Fruit fly (Drosophila melanogaster): Measurements from ENCODE around the gene CG13847.

The CG13847 gene

dm6 chr3R:22464611-22465113, 28.7 kb upstream of the CG13847 start, which contains the start of gene CG7054 (continued):
- TF ChIP-seq bsh (GFP tag; optimal IDR thresholded peaks at IDR 0.05), result no peak
- TF ChIP-seq prd (optimal IDR thresholded peaks at IDR 0.05), result no peak
- TF ChIP-seq prd (GFP tag; IDR thresholded peaks at IDR 0.05), result no peak
- no peak for TF ChIP-seq bigmax (GFP tag; optimal IDR thresholded peaks at IDR 0.05)
- TF ChIP-seq lola (GFP tag; optimal IDR thresholded peaks at IDR 0.05), result no peak
- no peak for TF ChIP-seq peb (GFP tag; IDR thresholded peaks at IDR 0.05)
- no peak for TF ChIP-seq mld (GFP tag; IDR thresholded peaks at IDR 0.05; ENCODE audit: partially characterized antibody)
- no peak for TF ChIP-seq C15 (GFP tag; IDR thresholded peaks at IDR 0.05)
- TF ChIP-seq CG8924 (tag; optimal IDR thresholded peaks at IDR 0.05), result no peak
- no peak for TF ChIP-seq B-H1 (GFP tag; IDR thresholded peaks at IDR 0.05)
- TF ChIP-seq HHEX (GFP tag; optimal IDR thresholded peaks at IDR 0.05), result no peak
- peak; percentile 45 for TF ChIP-seq CG13296 (GFP tag; optimal IDR thresholded peaks at IDR 0.05)
- TF ChIP-seq wek (GFP tag; optimal IDR thresholded peaks at IDR 0.05), result peak; percentile 9
- no peak for TF ChIP-seq Lhr (GFP tag; optimal IDR thresholded peaks at IDR 0.05)
- TF ChIP-seq CG11093 (GFP tag; IDR thresholded peaks at IDR 0.05), result no peak
- TF ChIP-seq vfl (GFP tag; optimal IDR thresholded peaks at IDR 0.05), result no peak
- TF ChIP-seq dan (GFP tag; IDR thresholded peaks at IDR 0.05), result no peak
- no peak for TF ChIP-seq CG1792 (GFP tag; optimal IDR thresholded peaks at IDR 0.05)
- no peak for TF ChIP-seq hkb (optimal IDR thresholded peaks at IDR 0.05)
- TF ChIP-seq hkb (GFP tag; IDR thresholded peaks at IDR 0.05), result no peak
- TF ChIP-seq CG32772 (GFP tag; IDR thresholded peaks at IDR 0.05), result no peak
- no peak for TF ChIP-seq CG16779 (GFP tag; IDR thresholded peaks at IDR 0.05)
- TF ChIP-seq fru (optimal IDR thresholded peaks at IDR 0.05), result no peak
- TF ChIP-seq fd3F (GFP tag; optimal IDR thresholded peaks at IDR 0.05), result no peak
- TF ChIP-seq eve (GFP tag; optimal IDR thresholded peaks at IDR 0.05), result no peak
- TF ChIP-seq Ada2b (GFP tag; IDR thresholded peaks at IDR 0.05), result no peak
- no peak for TF ChIP-seq pum (GFP tag; optimal IDR thresholded peaks at IDR 0.05)
- TF ChIP-seq CG4854 (GFP tag; optimal IDR thresholded peaks at IDR 0.05), result no peak
- TF ChIP-seq CG15269 (tag; optimal IDR thresholded peaks at IDR 0.05), result peak; percentile 63
- TF ChIP-seq bbx (GFP tag; IDR thresholded peaks at IDR 0.05; ENCODE audit: partially characterized antibody), result no peak
- no peak for TF ChIP-seq da (GFP tag; optimal IDR thresholded peaks at IDR 0.05)
- TF ChIP-seq H15 (GFP tag; IDR thresholded peaks at IDR 0.05), result no peak
- peak; percentile 70 for TF ChIP-seq CG18476 (GFP tag; optimal IDR thresholded peaks at IDR 0.05)
- TF ChIP-seq her (GFP tag; optimal IDR thresholded peaks at IDR 0.05), result no peak
- TF ChIP-seq cas (GFP tag; IDR thresholded peaks at IDR 0.05), result no peak
- no peak for TF ChIP-seq CG3726 (GFP tag; IDR thresholded peaks at IDR 0.05)
- no peak for TF ChIP-seq tgo (GFP tag; IDR thresholded peaks at IDR 0.05)
- no peak for TF ChIP-seq sqz (GFP tag; optimal IDR thresholded peaks at IDR 0.05)
- no peak for TF ChIP-seq dpn (GFP tag; optimal IDR thresholded peaks at IDR 0.05)
- no peak for TF ChIP-seq Trl (optimal IDR thresholded peaks at IDR 0.05)
- TF ChIP-seq Trl (GFP tag; optimal IDR thresholded peaks at IDR 0.05), result no peak
- TF ChIP-seq CG9609 (GFP tag; optimal IDR thresholded peaks at IDR 0.05), result no peak
- no peak for TF ChIP-seq Mes4 (GFP tag; optimal IDR thresholded peaks at IDR 0.05)
- TF ChIP-seq ara (GFP tag; IDR thresholded peaks at IDR 0.05), result no peak
- no peak for TF ChIP-seq Gsc (GFP tag; IDR thresholded peaks at IDR 0.05)
- TF ChIP-seq Optix (GFP tag; IDR thresholded peaks at IDR 0.05), result no peak
- no peak for TF ChIP-seq CG17829 (tag; optimal IDR thresholded peaks at IDR 0.05)
- no peak for TF ChIP-seq CG8478 (optimal IDR thresholded peaks at IDR 0.05)
- TF ChIP-seq CG13287 (GFP tag; IDR thresholded peaks at IDR 0.05; ENCODE audit: partially characterized antibody), result peak; percentile 37; the same call in 1 of the 2 replicates
- TF ChIP-seq lmd (GFP tag; IDR thresholded peaks at IDR 0.05), result no peak
- TF ChIP-seq Atf6 (GFP tag; IDR thresholded peaks at IDR 0.05), result peak; percentile 42; the same call in 1 of the 2 replicates
- TF ChIP-seq CG15601 (tag; optimal IDR thresholded peaks at IDR 0.05), result peak; percentile 7
- no peak for TF ChIP-seq CG1024 (GFP tag; IDR thresholded peaks at IDR 0.05)
- no peak for TF ChIP-seq CG18011 (GFP tag; optimal IDR thresholded peaks at IDR 0.05)

All from whole organism, embryonic.